Fruit fly (Drosophila melanogaster) whole organism, pupa: ENCODE measurements around the gene siz.
A peak's percentile ranks its signal among the peaks of the same experiment; 100 is the strongest.

Experiments
- CG10348 ChIP-seq: fragments of 200-800 bp; sonication (Bioruptor generic); IDR thresholded peaks from 2 replicates; pipeline ENCODE4 v1.3.6; 2022; ENCODE audit warnings: missing biosample characterization, missing genetic modification characterization
- CG12605 ChIP-seq: fragments of 200-800 bp; sonication (Bioruptor generic); IDR thresholded peaks from 2 replicates; pipeline ENCODE4 v1.3.6; 2022; ENCODE audit warnings: missing biosample characterization, missing genetic modification characterization
- CG13204 ChIP-seq: fragments of 200-800 bp; sonication (Bioruptor generic); optimal IDR thresholded peaks from 2 replicates; lab custom pipeline; 2018; ENCODE audit warnings: missing biosample characterization, mild to moderate bottlenecking, missing genetic modification characterization, moderate library complexity
- CG14655 ChIP-seq: fragments of 200-800 bp; sonication (Bioruptor generic); optimal IDR thresholded peaks from 3 replicates; lab custom pipeline; 2017; ENCODE audit warnings: mild to moderate bottlenecking, missing biosample characterization, missing genetic modification reagents, missing genetic modification characterization
- CG15710 ChIP-seq: fragments of 200-800 bp; sonication (Bioruptor generic); optimal IDR thresholded peaks from 2 replicates; lab custom pipeline; 2018; ENCODE audit warnings: missing biosample characterization, mild to moderate bottlenecking, missing genetic modification characterization, moderate library complexity
- CG17806 ChIP-seq: fragments of 200-800 bp; sonication (Bioruptor generic); optimal IDR thresholded peaks from 2 replicates; lab custom pipeline; 2018; ENCODE audit warnings: missing biosample characterization, mild to moderate bottlenecking, missing genetic modification characterization, moderate library complexity
- CG32121 ChIP-seq: fragments of 200-800 bp; sonication (Bioruptor generic); IDR thresholded peaks from 2 replicates; pipeline ENCODE4 v1.3.6; 2022; ENCODE audit warnings: missing biosample characterization, missing genetic modification characterization
- CG34367 ChIP-seq: fragments of 200-800 bp; sonication (Bioruptor generic); optimal IDR thresholded peaks from 2 replicates; lab custom pipeline; 2018; ENCODE audit warnings: missing biosample characterization, mild to moderate bottlenecking, missing genetic modification characterization
- CG4496 ChIP-seq: fragments of 200-800 bp; sonication (Bioruptor generic); IDR thresholded peaks from 3 replicates; pipeline ENCODE4 v1.3.6; 2022; ENCODE audit warnings: missing biosample characterization, missing genetic modification characterization
- CG8159 ChIP-seq: fragments of 200-800 bp; sonication (Bioruptor generic); optimal IDR thresholded peaks from 3 replicates; lab custom pipeline; 2018; ENCODE audit warnings: missing biosample characterization, mild to moderate bottlenecking, missing genetic modification characterization, moderate library complexity
- CG8301 ChIP-seq: fragments of 200-800 bp; sonication (Bioruptor generic); optimal IDR thresholded peaks from 2 replicates; lab custom pipeline; 2018; ENCODE audit warnings: missing biosample characterization, mild to moderate bottlenecking, missing genetic modification characterization
- CG9948 ChIP-seq: fragments of 200-800 bp; sonication (Bioruptor generic); optimal IDR thresholded peaks from 2 replicates; lab custom pipeline; 2018; ENCODE audit warnings: missing biosample characterization, mild to moderate bottlenecking, missing genetic modification characterization, moderate library complexity
- D1 ChIP-seq: fragments of 200-800 bp; sonication (Bioruptor generic); optimal IDR thresholded peaks from 2 replicates; lab custom pipeline; 2018; ENCODE audit warnings: missing biosample characterization, mild to moderate bottlenecking, missing genetic modification characterization, moderate library complexity
- EcR ChIP-seq: fragments of 200-800 bp; sonication (Bioruptor generic); optimal IDR thresholded peaks from 3 replicates; lab custom pipeline; 2019; ENCODE audit warnings: missing biosample characterization, missing genetic modification characterization, mild to moderate bottlenecking, moderate library complexity, missing genetic modification reagents
- Ets98B ChIP-seq: fragments of 200-800 bp; sonication (Bioruptor generic); IDR thresholded peaks from 2 replicates; pipeline ENCODE4 v1.3.6; 2022; ENCODE audit warnings: missing biosample characterization, missing genetic modification characterization
- Pif1A ChIP-seq: fragments of 200-800 bp; sonication (Bioruptor generic); optimal IDR thresholded peaks from 3 replicates; lab custom pipeline; 2016; ENCODE audit warnings: missing biosample characterization, missing genetic modification characterization
- Pif1B ChIP-seq: fragments of 200-800 bp; sonication (Bioruptor generic); optimal IDR thresholded peaks from 3 replicates; lab custom pipeline; 2016; ENCODE audit warnings: missing biosample characterization, missing genetic modification characterization
- Snoo ChIP-seq: fragments of 200-800 bp; sonication (Bioruptor generic); optimal IDR thresholded peaks from 3 replicates; lab custom pipeline; 2017; ENCODE audit warnings: missing biosample characterization, mild to moderate bottlenecking, missing genetic modification characterization, inconsistent platforms
- fd96Ca ChIP-seq: fragments of 200-800 bp; sonication (Bioruptor generic); IDR thresholded peaks from 3 replicates; pipeline ENCODE4 v1.3.6; 2022; ENCODE audit warnings: missing biosample characterization, missing genetic modification characterization
- gl ChIP-seq: fragments of 200-800 bp; sonication (Bioruptor generic); optimal IDR thresholded peaks from 2 replicates; lab custom pipeline; 2018; ENCODE audit warnings: missing biosample characterization, mild to moderate bottlenecking, missing genetic modification characterization
- rn ChIP-seq: fragments of 200-800 bp; sonication (Bioruptor generic); IDR thresholded peaks from 2 replicates; pipeline ENCODE4 v1.3.6; 2022; ENCODE audit warnings: missing biosample characterization, missing genetic modification characterization

Gene siz

dm6 chr3L:21066210-21066912 lies 32.0 kb downstream of the siz start:
- TF ChIP-seq gl (no peak), CG14655 (GFP tag; lab: Kevin White, UChicago) (no peak), D1 (tag; lab: Kevin White, UChicago) (no peak), CG17806 (no peak), Pif1B (no peak), Pif1A (GFP tag; lab: Kevin White, UChicago) (no peak), Ets98B (no peak)

dm6 chr3L:21067553-21068157 lies 33.3 kb downstream of the siz start:
- peak; percentile 40; the same call in 1 of the 3 replicates for TF ChIP-seq CG4496 (GFP tag; lab: Robert Waterston, UW)
- no peak for TF ChIP-seq Snoo (tag; lab: Kevin White, UChicago)
- TF ChIP-seq CG15710 (tag; lab: Kevin White, UChicago) = no peak
- peak; percentile 15 for TF ChIP-seq gl
- TF ChIP-seq D1 (tag; lab: Kevin White, UChicago) = no peak
- TF ChIP-seq EcR (GFP tag; lab: Kevin White, UChicago) = peak; percentile 84
- peak; percentile 81 for TF ChIP-seq CG13204 (GFP tag; lab: Kevin White, UChicago)
- no peak for TF ChIP-seq CG10348 (GFP tag; lab: Robert Waterston, UW)
- no peak for TF ChIP-seq CG14655 (GFP tag; lab: Kevin White, UChicago)
- TF ChIP-seq, all 21 proteins: peak for 4

- TF ChIP-seq CG34367 (tag; lab: Kevin White, UChicago) = no peak
- no peak for TF ChIP-seq CG9948 (tag; lab: Kevin White, UChicago)
- TF ChIP-seq CG10348 (GFP tag; lab: Robert Waterston, UW) = no peak
- TF ChIP-seq fd96Ca (GFP tag; lab: Robert Waterston, UW) = no peak
- no peak for TF ChIP-seq gl
- no peak for TF ChIP-seq EcR (GFP tag; lab: Kevin White, UChicago)
- TF ChIP-seq Snoo (tag; lab: Kevin White, UChicago) = no peak
- TF ChIP-seq CG17806 = no peak
- TF ChIP-seq, all 21 proteins: peak for 0
Measured at dm6 chr3L:21069453-21069852, 35.1 kb downstream of the siz start.

dm6 chr3L:21070063-21070462 lies 35.7 kb downstream of the siz start:
- no peak for TF ChIP-seq CG4496 (GFP tag; lab: Robert Waterston, UW)
- TF ChIP-seq CG32121 (GFP tag; lab: Robert Waterston, UW) = no peak
- no peak for TF ChIP-seq Snoo (tag; lab: Kevin White, UChicago)
- no peak for TF ChIP-seq CG15710 (tag; lab: Kevin White, UChicago)
- TF ChIP-seq CG13204 (GFP tag; lab: Kevin White, UChicago) = no peak
- no peak for TF ChIP-seq CG9948 (tag; lab: Kevin White, UChicago)
- no peak for TF ChIP-seq Ets98B
- no peak for TF ChIP-seq CG10348 (GFP tag; lab: Robert Waterston, UW)
- TF ChIP-seq Pif1A (GFP tag; lab: Kevin White, UChicago) = no peak
- TF ChIP-seq CG8159 (tag; lab: Kevin White, UChicago) = no peak
- TF ChIP-seq rn (GFP tag; lab: Robert Waterston, UW) = no peak
- TF ChIP-seq CG14655 (GFP tag; lab: Kevin White, UChicago) = no peak
- no peak for TF ChIP-seq CG34367 (tag; lab: Kevin White, UChicago)
- TF ChIP-seq CG17806 = no peak
- TF ChIP-seq CG12605 (GFP tag; lab: Robert Waterston, UW) = no peak
- no peak for TF ChIP-seq gl
- TF ChIP-seq CG8301 (tag; lab: Kevin White, UChicago) = no peak
- TF ChIP-seq, all 21 proteins: peak for 0

- TF ChIP-seq Pif1B (peak; percentile 52), CG10348 (GFP tag; lab: Robert Waterston, UW) (no peak), EcR (GFP tag; lab: Kevin White, UChicago) (no peak), CG14655 (GFP tag; lab: Kevin White, UChicago) (no peak), D1 (tag; lab: Kevin White, UChicago) (no peak), CG34367 (tag; lab: Kevin White, UChicago) (peak; percentile 19), gl (no peak), CG32121 (GFP tag; lab: Robert Waterston, UW) (peak; percentile 21; the same call in 1 of the 2 replicates), fd96Ca (GFP tag; lab: Robert Waterston, UW) (no peak), CG15710 (tag; lab: Kevin White, UChicago) (no peak), Pif1A (GFP tag; lab: Kevin White, UChicago) (peak; percentile 77), CG17806 (no peak), CG4496 (GFP tag; lab: Robert Waterston, UW) (peak; percentile 73; the same call in 2 of the 3 replicates), CG8159 (tag; lab: Kevin White, UChicago) (no peak), rn (GFP tag; lab: Robert Waterston, UW) (no peak), Snoo (tag; lab: Kevin White, UChicago) (no peak), CG8301 (tag; lab: Kevin White, UChicago) (no peak), CG9948 (tag; lab: Kevin White, UChicago) (no peak), CG13204 (GFP tag; lab: Kevin White, UChicago) (no peak), CG12605 (GFP tag; lab: Robert Waterston, UW) (peak; percentile 56), Ets98B (peak; percentile 55)
Measured at dm6 chr3L:21080430-21080829, 46.1 kb downstream of the siz start.
